Worm (Caenorhabditis elegans): ENCODE results near the gene C34B4.5.

The C34B4.5 gene

DNA sequence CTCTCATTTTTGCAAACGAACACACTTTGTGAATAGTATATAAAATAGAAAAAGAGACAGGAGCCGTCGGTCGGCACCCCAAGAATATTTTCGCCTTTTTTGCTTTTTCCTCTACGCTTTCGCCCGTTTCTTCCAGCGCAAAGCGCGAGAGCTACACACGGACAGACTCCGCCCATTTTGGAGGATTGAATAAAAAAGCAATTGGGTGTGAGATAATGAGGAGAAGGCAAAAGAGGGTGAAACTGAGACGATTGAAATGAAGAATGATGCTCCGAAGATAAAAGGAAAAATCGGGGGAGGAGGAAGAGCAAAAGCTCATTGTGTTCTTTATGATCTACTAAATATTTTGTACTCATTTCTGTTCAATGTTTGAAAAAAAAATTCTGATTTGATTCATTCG, 24.7 kb upstream of the C34B4.5 start, which contains the start of gene C34B4.3:
Gene C34B4.3 (minus strand): TSS at position 101 of the 400 bp plus-strand sequence.
- TF ChIP-seq klf-2 (GFP tag; conservative IDR thresholded peaks at IDR 0.05) (no peak), med-1 (GFP tag; optimal IDR thresholded peaks at IDR 0.05; ENCODE audit: insufficient read depth) (no peak), ztf-23 (GFP tag; IDR thresholded peaks at IDR 0.05) (no peak)

DNA sequence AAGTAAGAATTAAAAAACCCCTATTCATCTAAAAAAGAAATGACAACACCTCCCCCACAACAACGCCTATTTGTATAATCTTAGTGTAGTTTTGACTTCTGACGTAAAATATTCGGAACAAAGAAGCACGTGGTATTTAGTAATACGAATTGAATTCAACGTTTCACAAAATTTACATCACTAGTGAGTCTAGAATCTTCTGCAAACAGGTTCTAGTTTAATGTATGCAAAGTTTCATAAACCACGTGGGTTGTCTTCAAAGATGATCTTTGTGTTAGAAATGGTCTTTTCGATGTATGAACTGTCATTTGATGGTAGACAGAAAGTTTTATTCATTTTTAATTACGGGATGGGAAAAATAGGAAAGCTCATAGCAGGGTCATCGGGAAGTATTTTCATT, 22.6 kb upstream of the C34B4.5 start:
- TF ChIP-seq flt-1 (GFP tag; IDR thresholded peaks at IDR 0.05) (no peak), ref-1 (GFP tag; conservative IDR thresholded peaks at IDR 0.05) (no peak), klf-2 (GFP tag; conservative IDR thresholded peaks at IDR 0.05) (no peak), med-1 (GFP tag; optimal IDR thresholded peaks at IDR 0.05; ENCODE audit: insufficient read depth) (no peak), tab-1 (GFP tag; IDR thresholded peaks at IDR 0.05) (no peak), cog-1 (tag; optimal IDR thresholded peaks at IDR 0.05) (no peak), T22C8.4 (GFP tag; IDR thresholded peaks at IDR 0.05) (no peak), ztf-23 (GFP tag; IDR thresholded peaks at IDR 0.05) (no peak), ztf-29 (GFP tag; IDR thresholded peaks at IDR 0.05) (no peak)

DNA sequence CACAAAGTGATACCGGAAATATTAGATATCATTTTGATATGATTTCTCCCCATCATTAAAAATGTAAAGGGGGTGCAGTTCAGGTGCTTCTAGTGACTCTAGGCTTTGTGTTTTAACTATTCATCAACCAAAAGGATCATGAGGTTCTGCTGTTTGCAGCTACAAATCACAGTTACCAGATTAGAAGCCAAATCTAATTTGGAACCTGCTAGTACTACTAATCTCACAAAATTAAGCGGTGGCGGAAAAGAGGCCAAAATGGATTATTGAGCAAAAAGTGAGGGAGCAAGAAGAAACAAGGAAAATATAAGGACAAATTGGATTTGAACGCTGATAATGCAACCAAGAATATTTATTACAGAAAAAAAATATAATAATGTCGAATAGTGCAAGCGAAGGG, 21.6 kb upstream of the C34B4.5 start:
- no peak for TF ChIP-seq klf-2 (GFP tag; conservative IDR thresholded peaks at IDR 0.05)
- no peak for TF ChIP-seq med-1 (GFP tag; optimal IDR thresholded peaks at IDR 0.05; ENCODE audit: insufficient read depth)

DNA sequence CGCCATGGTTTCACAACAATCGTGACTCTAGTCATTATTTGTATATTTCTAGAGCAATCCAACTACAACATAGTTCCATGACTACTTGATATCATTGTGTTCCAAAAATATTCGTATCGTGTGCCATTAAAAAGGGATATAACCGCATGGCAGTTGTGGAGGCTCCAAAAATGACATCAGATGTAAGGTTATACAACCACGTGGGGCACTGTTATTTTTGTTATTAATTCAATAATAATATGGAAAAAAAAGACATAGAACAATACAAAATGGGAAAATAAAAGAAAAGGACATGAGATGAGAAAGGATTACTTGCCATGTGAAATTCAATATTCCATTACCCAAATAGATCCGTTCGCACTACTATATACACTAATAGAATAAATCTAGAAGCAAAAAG, 20.3 kb upstream of the C34B4.5 start:
- TF ChIP-seq ref-1 (GFP tag; conservative IDR thresholded peaks at IDR 0.05) (no peak), flt-1 (GFP tag; IDR thresholded peaks at IDR 0.05) (no peak), ztf-29 (GFP tag; IDR thresholded peaks at IDR 0.05) (no peak), ztf-23 (GFP tag; IDR thresholded peaks at IDR 0.05) (no peak), T22C8.4 (GFP tag; IDR thresholded peaks at IDR 0.05) (no peak), cog-1 (tag; optimal IDR thresholded peaks at IDR 0.05) (no peak), med-1 (GFP tag; optimal IDR thresholded peaks at IDR 0.05; ENCODE audit: insufficient read depth) (no peak), tab-1 (GFP tag; IDR thresholded peaks at IDR 0.05) (no peak), klf-2 (GFP tag; conservative IDR thresholded peaks at IDR 0.05) (no peak)

DNA sequence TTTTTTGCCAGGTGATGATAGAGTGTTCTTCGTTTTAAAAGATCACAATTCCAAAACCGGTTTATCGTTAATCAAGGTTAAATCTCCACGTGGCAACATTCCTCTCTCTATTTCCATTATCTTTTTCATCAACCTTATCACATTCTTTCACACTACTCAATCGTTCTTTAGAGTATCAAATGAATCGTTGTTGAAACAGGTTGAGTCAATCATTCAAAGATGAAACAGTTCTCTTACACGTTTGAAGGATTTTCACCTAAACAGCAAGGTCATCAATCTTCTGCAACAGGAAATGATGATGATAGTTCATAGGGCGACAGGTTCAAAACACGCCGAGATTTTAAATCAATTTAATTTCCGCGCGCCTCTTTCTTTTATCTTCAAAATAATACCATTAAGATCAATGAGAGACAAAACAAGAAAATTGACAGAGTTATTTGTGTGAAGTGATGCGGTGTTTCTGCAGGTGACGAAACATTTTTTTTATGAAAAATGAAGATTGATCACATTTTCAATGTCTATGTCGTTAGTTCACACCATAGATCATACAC, 14.5 kb upstream of the C34B4.5 start:
- TF ChIP-seq ztf-23 (GFP tag; IDR thresholded peaks at IDR 0.05) (no peak), T22C8.4 (GFP tag; IDR thresholded peaks at IDR 0.05) (no peak), ztf-29 (GFP tag; IDR thresholded peaks at IDR 0.05) (no peak), tab-1 (GFP tag; IDR thresholded peaks at IDR 0.05) (no peak), med-1 (GFP tag; optimal IDR thresholded peaks at IDR 0.05; ENCODE audit: insufficient read depth) (no peak), ref-1 (GFP tag; conservative IDR thresholded peaks at IDR 0.05) (no peak), flt-1 (GFP tag; IDR thresholded peaks at IDR 0.05) (no peak), cog-1 (tag; optimal IDR thresholded peaks at IDR 0.05) (no peak), klf-2 (GFP tag; conservative IDR thresholded peaks at IDR 0.05) (no peak)

ce11 chrV:13082442-13083126, 13.2 kb upstream of the C34B4.5 start, which contains the start of gene C34B4.2:
Gene C34B4.2 (plus strand): TSS chrV:13083055.
- peak; percentile 6 for TF ChIP-seq cog-1 (tag; optimal IDR thresholded peaks at IDR 0.05)
- TF ChIP-seq med-1 (GFP tag; optimal IDR thresholded peaks at IDR 0.05; ENCODE audit: insufficient read depth), result no peak
- no peak for TF ChIP-seq ref-1 (GFP tag; conservative IDR thresholded peaks at IDR 0.05)

DNA sequence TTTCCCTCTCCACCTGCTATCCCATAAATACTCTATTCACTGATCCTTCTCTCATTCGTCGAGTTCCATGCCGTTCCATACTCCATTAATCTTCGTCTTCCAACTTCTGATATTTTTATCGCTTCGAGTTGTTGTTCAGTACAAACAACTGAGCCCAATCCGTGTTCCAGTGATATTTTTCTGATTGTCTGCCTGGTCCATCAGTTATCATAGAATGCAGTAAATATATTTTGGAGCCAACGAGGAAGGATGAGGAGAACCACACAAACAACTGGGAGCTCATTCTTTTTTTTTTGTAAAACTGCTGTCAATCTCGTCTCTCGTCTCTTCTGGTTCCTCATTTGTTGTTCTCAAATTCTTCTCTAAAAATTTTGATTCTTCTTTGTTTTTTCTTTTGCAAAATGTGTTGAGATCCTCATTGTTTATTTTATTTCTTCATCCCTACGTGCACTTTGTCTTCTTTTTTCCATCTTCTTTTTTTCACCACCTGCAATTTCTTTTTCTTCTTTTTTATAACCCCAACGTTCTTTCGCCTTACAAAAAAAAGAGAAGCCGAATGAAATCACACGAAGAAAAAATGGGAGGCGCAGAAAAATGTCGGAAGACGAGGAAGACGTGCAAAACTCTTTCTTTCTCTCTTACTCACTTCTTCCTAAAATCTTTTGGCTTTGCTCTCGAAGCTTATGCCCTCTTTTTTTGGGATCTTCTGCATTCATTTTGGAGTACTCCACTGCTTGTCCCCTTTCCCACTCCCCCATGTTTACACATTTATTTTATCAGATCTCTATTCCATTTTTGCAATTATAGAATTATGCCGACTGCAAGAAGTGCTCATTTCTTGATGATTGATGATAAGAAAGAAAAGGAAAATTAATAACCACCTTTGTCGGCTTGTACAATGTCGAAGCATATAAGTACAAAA, 11.7 kb upstream of the C34B4.5 start:
- TF ChIP-seq tab-1 (GFP tag; IDR thresholded peaks at IDR 0.05) (no peak), cog-1 (tag; optimal IDR thresholded peaks at IDR 0.05) (no peak), med-1 (GFP tag; optimal IDR thresholded peaks at IDR 0.05; ENCODE audit: insufficient read depth) (no peak)

- TF ChIP-seq ztf-23 (GFP tag; IDR thresholded peaks at IDR 0.05) (no peak), T22C8.4 (GFP tag; IDR thresholded peaks at IDR 0.05) (no peak), tab-1 (GFP tag; IDR thresholded peaks at IDR 0.05) (no peak), ztf-29 (GFP tag; IDR thresholded peaks at IDR 0.05) (no peak), flt-1 (GFP tag; IDR thresholded peaks at IDR 0.05) (no peak), ref-1 (GFP tag; conservative IDR thresholded peaks at IDR 0.05) (no peak), cog-1 (tag; optimal IDR thresholded peaks at IDR 0.05) (no peak), klf-2 (GFP tag; conservative IDR thresholded peaks at IDR 0.05) (no peak), med-1 (GFP tag; optimal IDR thresholded peaks at IDR 0.05; ENCODE audit: insufficient read depth) (no peak)
Measured at ce11 chrV:13085227-13085640, 10.5 kb upstream of the C34B4.5 start.

DNA sequence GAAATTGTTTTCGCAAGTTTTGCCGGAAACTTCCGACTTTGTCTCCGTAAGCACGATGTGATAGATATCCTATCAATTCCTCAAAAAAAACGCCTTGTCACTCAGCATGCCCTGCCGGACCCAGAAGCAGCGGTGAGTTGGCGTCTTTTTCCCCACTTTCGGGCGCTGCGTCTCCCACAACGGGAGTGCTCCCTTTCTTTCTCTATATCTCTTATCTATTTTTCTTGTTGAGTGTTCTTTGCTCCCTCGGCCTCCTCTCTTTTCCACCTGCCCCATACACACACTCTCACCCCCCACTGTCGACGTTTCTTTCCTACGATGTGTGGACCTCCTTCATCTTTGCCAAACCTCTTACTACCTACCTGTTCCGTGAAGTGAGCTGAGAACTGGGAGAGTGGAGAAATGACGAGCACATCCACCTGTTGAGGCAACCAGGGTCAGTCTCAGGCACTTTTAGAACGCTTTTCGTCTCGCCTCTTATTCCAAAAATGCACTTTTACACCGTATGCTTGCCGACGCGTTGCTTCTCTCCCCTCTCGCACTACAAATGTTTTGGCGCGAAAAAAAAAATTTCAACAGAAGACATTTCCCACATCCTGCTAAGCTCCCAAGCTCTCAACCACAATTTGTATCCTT, 9.7 kb upstream of the C34B4.5 start:
- TF ChIP-seq klf-2 (GFP tag; conservative IDR thresholded peaks at IDR 0.05) (0 out of 2 replicates have a peak, but pooled peaks have one; percentile 29), ztf-23 (GFP tag; IDR thresholded peaks at IDR 0.05) (no peak), cog-1 (tag; optimal IDR thresholded peaks at IDR 0.05) (peak; percentile 30)

Measured in whole organism, midembryonic.